Fruit fly (Drosophila melanogaster): Measurements from ENCODE around the gene CG14543.

The CG14543 gene

DNA sequence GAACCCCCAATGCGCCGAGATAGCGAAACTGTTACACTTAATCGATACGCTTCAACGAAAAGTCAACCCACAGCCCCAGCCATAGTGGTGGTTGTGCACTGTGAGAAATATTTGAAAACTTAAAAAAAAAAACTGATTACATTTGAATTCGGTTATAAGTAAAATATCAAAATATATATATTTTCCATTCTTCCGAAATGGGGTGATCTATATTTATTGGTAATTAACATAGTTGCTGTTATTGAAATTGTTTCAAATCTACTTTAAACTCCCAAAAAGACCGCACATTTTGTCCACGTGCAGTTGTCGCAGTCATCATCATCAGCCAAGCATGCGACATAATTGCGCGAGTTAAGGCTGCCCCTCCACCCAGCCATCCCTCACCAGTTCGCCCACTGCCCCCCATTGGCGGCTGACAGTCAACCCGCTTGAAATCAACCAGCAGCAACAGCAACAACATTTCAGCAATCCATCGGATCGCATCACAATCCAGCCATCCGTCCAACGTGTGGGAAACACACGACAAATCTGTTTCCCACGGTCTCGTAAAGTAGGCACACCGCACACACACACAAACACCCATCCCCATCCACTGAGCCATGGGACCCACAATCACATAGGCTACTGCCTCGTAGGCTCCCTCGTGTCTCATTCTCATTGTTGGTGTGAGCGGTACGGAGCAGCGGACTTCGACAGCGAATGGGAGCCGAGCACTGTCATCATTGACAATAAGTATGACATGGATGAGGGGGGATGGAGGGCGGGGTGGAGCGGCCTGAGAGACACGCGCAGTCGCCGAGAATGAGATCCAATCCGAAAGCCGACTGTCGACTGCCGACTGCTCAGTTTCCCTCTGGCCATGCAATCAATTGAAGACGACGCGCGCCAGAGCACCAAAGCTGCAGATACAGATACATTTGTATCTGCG is 35.9 kb upstream of the CG14543 start (continued):
- no peak for TF ChIP-seq pan (optimal IDR thresholded peaks at IDR 0.05)
- peak in 1 of 2 experiments; percentile 79 for TF ChIP-seq pan (GFP tag; optimal IDR thresholded peaks at IDR 0.05 in 1 of 2, IDR thresholded peaks at IDR 0.05 in 1 of 2)
- TF ChIP-seq onecut (GFP tag; IDR thresholded peaks at IDR 0.05): 0 out of 2 replicates have a peak, but pooled peaks have one; percentile 15
- peak in 1 of 3 experiments; percentile 70 for TF ChIP-seq lola (GFP tag; optimal IDR thresholded peaks at IDR 0.05)
- TF ChIP-seq fd3F (GFP tag; optimal IDR thresholded peaks at IDR 0.05): peak; percentile 1
- no peak for TF ChIP-seq hkb (optimal IDR thresholded peaks at IDR 0.05)
- peak; percentile 37 for TF ChIP-seq hkb (GFP tag; IDR thresholded peaks at IDR 0.05)
- TF ChIP-seq ato (GFP tag; IDR thresholded peaks at IDR 0.05; ENCODE audit: partially characterized antibody): peak; percentile 31; the same call in 1 of the 2 replicates
- peak; percentile 43 for TF ChIP-seq CG5180 (GFP tag; optimal IDR thresholded peaks at IDR 0.05)
- TF ChIP-seq CG15479 (GFP tag; optimal IDR thresholded peaks at IDR 0.05): no peak
- TF ChIP-seq CG15696 (tag; optimal IDR thresholded peaks at IDR 0.05): peak; percentile 64
- TF ChIP-seq gro (GFP tag; optimal IDR thresholded peaks at IDR 0.05): peak; percentile 62
- TF ChIP-seq unpg (GFP tag; optimal IDR thresholded peaks at IDR 0.05): peak; percentile 84
- TF ChIP-seq CG4360 (GFP tag; IDR thresholded peaks at IDR 0.05): no peak
- 0 out of 2 replicates have a peak, but pooled peaks have one; percentile 35 for TF ChIP-seq sens-2 (GFP tag; IDR thresholded peaks at IDR 0.05)
- TF ChIP-seq stc (GFP tag; IDR thresholded peaks at IDR 0.05): peak; percentile 70
- peak; percentile 79 for TF ChIP-seq PHDP (tag; optimal IDR thresholded peaks at IDR 0.05)
- peak; percentile 10 for TF ChIP-seq nom (GFP tag; optimal IDR thresholded peaks at IDR 0.05)
- TF ChIP-seq CG10147 (GFP tag; optimal IDR thresholded peaks at IDR 0.05): peak; percentile 42
- peak; percentile 13 for TF ChIP-seq caup (GFP tag; optimal IDR thresholded peaks at IDR 0.05; ENCODE audit: severe bottlenecking)
- peak; percentile 65; the same call in 2 of the 3 replicates for TF ChIP-seq sr (GFP tag; IDR thresholded peaks at IDR 0.05)
- TF ChIP-seq CG1602 (GFP tag; optimal IDR thresholded peaks at IDR 0.05): peak; percentile 27
- TF ChIP-seq gt (GFP tag; IDR thresholded peaks at IDR 0.05): no peak
- peak; percentile 1 for TF ChIP-seq Usf (GFP tag; optimal IDR thresholded peaks at IDR 0.05)
- TF ChIP-seq tio (GFP tag; optimal IDR thresholded peaks at IDR 0.05): peak; percentile 50
- peak; percentile 62 for TF ChIP-seq grau (tag; optimal IDR thresholded peaks at IDR 0.05)
- peak; percentile 37 for TF ChIP-seq CG17802 (tag; optimal IDR thresholded peaks at IDR 0.05)
- TF ChIP-seq CG10366 (GFP tag; IDR thresholded peaks at IDR 0.05): peak; percentile 63
- peak; percentile 43 for TF ChIP-seq CG1832 (GFP tag; optimal IDR thresholded peaks at IDR 0.05)
- peak; percentile 59 for TF ChIP-seq ind (GFP tag; optimal IDR thresholded peaks at IDR 0.05)
- peak; percentile 76 for TF ChIP-seq dmrt11E (tag; optimal IDR thresholded peaks at IDR 0.05)
- TF ChIP-seq CG12659 (GFP tag; optimal IDR thresholded peaks at IDR 0.05): peak; percentile 69
- TF ChIP-seq ttk (GFP tag; IDR thresholded peaks at IDR 0.05): peak; percentile 54; the same call in 1 of the 2 replicates
- peak; percentile 45 for TF ChIP-seq CG14667 (GFP tag; IDR thresholded peaks at IDR 0.05)
- peak; percentile 76 for TF ChIP-seq CG8388 (GFP tag; optimal IDR thresholded peaks at IDR 0.05)
- TF ChIP-seq CG4282 (GFP tag; optimal IDR thresholded peaks at IDR 0.05): no peak
- no peak for TF ChIP-seq ro (GFP tag; IDR thresholded peaks at IDR 0.05)
- TF ChIP-seq cato (GFP tag; optimal IDR thresholded peaks at IDR 0.05; ENCODE audit: borderline replicate concordance): peak; percentile 14
- TF ChIP-seq CG7556 (GFP tag; optimal IDR thresholded peaks at IDR 0.05): peak; percentile 70
- no peak for TF ChIP-seq Antp (GFP tag; optimal IDR thresholded peaks at IDR 0.05)
- peak; percentile 99 for TF ChIP-seq kni (GFP tag; optimal IDR thresholded peaks at IDR 0.05)
- TF ChIP-seq CG9609 (GFP tag; optimal IDR thresholded peaks at IDR 0.05): no peak
- peak; percentile 62 for TF ChIP-seq tgo (GFP tag; IDR thresholded peaks at IDR 0.05)
- TF ChIP-seq lilli (GFP tag; optimal IDR thresholded peaks at IDR 0.05): peak; percentile 45
- TF ChIP-seq Mad (GFP tag; optimal IDR thresholded peaks at IDR 0.05): no peak
- TF ChIP-seq croc (GFP tag; conservative IDR thresholded peaks at IDR 0.05): peak; percentile 44; the same call in 2 of the 3 replicates
- 0 out of 3 replicates have a peak, but pooled peaks have one; percentile 38 for TF ChIP-seq zen2 (GFP tag; IDR thresholded peaks at IDR 0.05; ENCODE audit: partially characterized antibody)
